Worm (Caenorhabditis elegans): ENCODE data around the gene R12C12.6.
A peak's percentile ranks its signal among the peaks of the same experiment; 100 is the strongest.

The R12C12.6 gene

DNA sequence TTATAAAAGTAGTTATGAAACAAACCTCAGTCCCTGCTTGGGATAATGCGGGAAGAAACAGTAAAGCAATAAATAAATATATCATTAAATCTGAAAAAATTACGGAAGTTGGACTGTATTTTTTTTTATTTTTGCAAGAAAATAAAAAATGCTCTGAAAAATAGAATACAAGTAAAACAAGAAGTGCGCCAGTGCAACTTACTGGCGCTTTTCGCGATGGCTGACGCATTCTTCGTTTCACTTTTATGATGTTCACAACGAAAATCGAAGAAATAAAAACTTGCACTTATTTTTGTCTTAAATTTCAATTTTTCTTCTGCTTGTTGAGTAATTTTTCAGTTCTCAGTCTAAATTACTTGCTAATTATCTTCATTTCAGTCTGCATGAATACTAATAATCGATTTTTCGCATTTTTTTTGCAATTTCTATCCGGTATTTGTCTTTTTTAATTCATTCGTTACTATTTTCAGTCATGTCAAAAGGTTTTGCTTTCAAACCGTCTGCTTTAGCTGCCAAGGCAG lies at the start of gene R12C12.6, which contains the start of gene ran-5:
TSS of gene R12C12.6 (minus strand) at position 229 of the 521 bp plus-strand sequence.
TSS of gene ran-5 (plus strand) at position 471 of the 521 bp plus-strand sequence.
- TF ChIP-seq nhr-237 (tag; optimal IDR thresholded peaks at IDR 0.05) (no peak), nhr-23 (tag; optimal IDR thresholded peaks at IDR 0.05) (peak; percentile 90), nfya-1 (tag; optimal IDR thresholded peaks at IDR 0.05; ENCODE audit: insufficient read depth) (peak; percentile 76), nhr-67 (tag; optimal IDR thresholded peaks at IDR 0.05) (no peak), nhr-12 (tag; optimal IDR thresholded peaks at IDR 0.05) (no peak), nhr-76 (tag; optimal IDR thresholded peaks at IDR 0.05) (no peak), mml-1 (tag; optimal IDR thresholded peaks at IDR 0.05) (no peak), daf-12 (tag; optimal IDR thresholded peaks at IDR 0.05) (no peak), skn-1 (tag; optimal IDR thresholded peaks at IDR 0.05) (peak; percentile 40), nhr-28 (tag; optimal IDR thresholded peaks at IDR 0.05) (no peak), eor-1 (tag; optimal IDR thresholded peaks at IDR 0.05) (no peak), R02D3.7 (tag; optimal IDR thresholded peaks at IDR 0.05) (peak; percentile 67), zag-1 (tag; optimal IDR thresholded peaks at IDR 0.05) (no peak), fkh-10 (GFP tag; optimal IDR thresholded peaks at IDR 0.05) (peak; percentile 16), tbx-2 (tag; optimal IDR thresholded peaks at IDR 0.05) (peak; percentile 76), ceh-28 (tag; optimal IDR thresholded peaks at IDR 0.05) (peak; percentile 62), lin-15B (tag; optimal IDR thresholded peaks at IDR 0.05) (peak; percentile 84), ztf-11 (tag; optimal IDR thresholded peaks at IDR 0.05) (no peak), unc-62 (GFP tag; optimal IDR thresholded peaks at IDR 0.05) (no peak), jun-1 (tag; optimal IDR thresholded peaks at IDR 0.05) (peak; percentile 52), nhr-11 (tag; optimal IDR thresholded peaks at IDR 0.05) (peak; percentile 35), ceh-9 (tag; optimal IDR thresholded peaks at IDR 0.05) (no peak), nhr-25 (tag; optimal IDR thresholded peaks at IDR 0.05) (peak; percentile 74), lin-39 (tag; optimal IDR thresholded peaks at IDR 0.05) (peak; percentile 18), lsy-12 (tag; optimal IDR thresholded peaks at IDR 0.05) (peak; percentile 79), mdl-1 (tag; optimal IDR thresholded peaks at IDR 0.05) (no peak), nhr-43 (tag; optimal IDR thresholded peaks at IDR 0.05; ENCODE audit: poor library complexity, severe bottlenecking) (peak; percentile 85), ZK546.5 (tag; optimal IDR thresholded peaks at IDR 0.05) (peak; percentile 20), aly-2 (tag; optimal IDR thresholded peaks at IDR 0.05) (peak; percentile 1), pha-4 (tag; optimal IDR thresholded peaks at IDR 0.05) (peak; percentile 83), fkh-2 (tag; optimal IDR thresholded peaks at IDR 0.05) (no peak), ztf-4 (tag; optimal IDR thresholded peaks at IDR 0.05) (no peak), elt-2 (tag; optimal IDR thresholded peaks at IDR 0.05) (peak; percentile 59), ceh-16 (tag; optimal IDR thresholded peaks at IDR 0.05) (no peak), elt-3 (tag; optimal IDR thresholded peaks at IDR 0.05) (no peak), egl-5 (tag; optimal IDR thresholded peaks at IDR 0.05) (peak; percentile 20), sea-2 (GFP tag; optimal IDR thresholded peaks at IDR 0.05) (no peak), fos-1 (tag; optimal IDR thresholded peaks at IDR 0.05) (no peak), egl-27 (tag; optimal IDR thresholded peaks at IDR 0.05) (no peak), unc-39 (tag; optimal IDR thresholded peaks at IDR 0.05) (no peak), pqm-1 (tag; optimal IDR thresholded peaks at IDR 0.05) (no peak), hmg-11 (tag; optimal IDR thresholded peaks at IDR 0.05) (peak; percentile 70), ama-1 (optimal IDR thresholded peaks at IDR 0.05) (no peak), nhr-77 (tag; optimal IDR thresholded peaks at IDR 0.05) (no peak), elt-1 (tag; optimal IDR thresholded peaks at IDR 0.05) (no peak), snpc-4 (tag; optimal IDR thresholded peaks at IDR 0.05) (peak; percentile 87), ceh-82 (tag; optimal IDR thresholded peaks at IDR 0.05) (no peak)
